Worm (Caenorhabditis elegans): ENCODE results near the gene Y64G10A.7.

DNA sequence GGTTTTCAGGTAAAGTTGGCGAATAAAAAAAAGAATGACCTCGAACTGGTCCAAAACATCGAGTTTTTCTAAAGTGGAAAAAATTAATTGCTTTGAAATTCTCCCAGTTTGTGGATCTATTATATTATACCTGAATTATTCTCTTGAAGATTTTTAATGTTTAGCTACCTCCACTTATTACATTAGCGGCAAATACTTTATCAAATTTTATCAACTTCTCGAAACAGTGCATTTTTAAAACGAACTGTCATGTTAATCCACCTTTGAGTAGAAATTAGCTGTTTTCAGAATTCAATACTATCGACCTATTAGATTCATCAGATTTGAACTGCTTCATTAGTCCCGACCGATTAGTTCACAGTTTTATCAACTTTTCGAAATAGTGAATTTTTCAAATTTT is 26.4 kb downstream of the Y64G10A.7 start:
- no peak for TF ChIP-seq hmg-4 (GFP tag; optimal IDR thresholded peaks at IDR 0.05)
- TF ChIP-seq hmbx-1 (tag; optimal IDR thresholded peaks at IDR 0.05): no peak
- TF ChIP-seq aly-1 (tag; optimal IDR thresholded peaks at IDR 0.05): no peak
- no peak for TF ChIP-seq tbx-11 (GFP tag; IDR thresholded peaks at IDR 0.05)
- TF ChIP-seq ama-1 (optimal IDR thresholded peaks at IDR 0.05): no peak
- TF ChIP-seq scrt-1 (GFP tag; IDR thresholded peaks at IDR 0.05): no peak

Measured in whole organism, early embryonic.